Fruit fly (Drosophila melanogaster): Measurements from ENCODE around the gene CG1812.
A peak's percentile ranks its signal among the peaks of the same experiment; 100 is the strongest.

CG1812 gene

DNA sequence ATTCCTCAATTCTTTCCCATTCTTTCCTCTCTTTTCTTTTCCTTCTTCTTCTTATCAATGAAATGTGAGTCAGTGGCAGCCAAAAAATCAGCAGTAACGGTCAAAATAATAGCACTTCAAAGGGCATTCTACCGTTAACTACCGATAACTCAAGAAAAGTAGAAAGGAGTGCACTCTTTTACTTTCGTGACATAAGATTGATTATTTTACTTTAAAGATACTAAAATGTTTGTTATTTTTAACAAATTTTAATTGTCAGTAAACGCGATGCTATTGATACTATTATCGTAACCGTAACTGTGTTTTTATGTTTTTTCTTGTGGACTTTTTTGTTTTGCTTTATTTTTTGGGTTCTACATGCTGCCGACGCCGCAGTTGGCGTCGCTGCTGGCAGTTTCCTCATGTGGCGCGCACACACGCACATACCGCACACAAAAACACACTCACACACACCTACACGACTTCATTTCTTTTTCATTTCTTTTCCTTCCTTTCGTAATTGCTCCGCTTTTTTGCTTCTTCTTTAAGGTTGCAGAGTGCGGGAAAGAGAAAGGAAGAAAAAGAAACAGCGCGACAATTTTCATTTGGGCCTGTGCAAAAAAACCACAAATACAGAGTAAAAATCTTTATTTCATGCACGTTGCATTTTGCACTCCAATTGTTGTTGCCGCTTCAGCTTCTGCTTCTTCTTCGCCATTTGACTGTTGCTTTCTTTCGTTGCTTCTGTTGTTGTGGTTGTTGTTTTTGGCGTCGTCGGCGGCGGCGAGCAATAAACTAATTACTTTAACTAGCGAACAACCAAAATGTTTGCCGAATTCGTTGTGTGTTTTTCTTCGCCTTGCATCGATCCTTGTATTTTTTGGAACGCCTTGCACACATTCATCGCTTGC lies 1.6 kb upstream of the CG1812 start (continued):
- TF ChIP-seq fu2 (GFP tag; optimal IDR thresholded peaks at IDR 0.05) = no peak
- no peak for TF ChIP-seq CG31388 (GFP tag; optimal IDR thresholded peaks at IDR 0.05)
- TF ChIP-seq Meics (GFP tag; optimal IDR thresholded peaks at IDR 0.05) = peak; percentile 10
- TF ChIP-seq CG1602 (GFP tag; optimal IDR thresholded peaks at IDR 0.05) = no peak
- no peak for TF ChIP-seq CG8359 (GFP tag; optimal IDR thresholded peaks at IDR 0.05; ENCODE audit: borderline replicate concordance)
- TF ChIP-seq dati (GFP tag; IDR thresholded peaks at IDR 0.05) = no peak
- no peak for TF ChIP-seq CG32532 (GFP tag; IDR thresholded peaks at IDR 0.05)
- no peak for TF ChIP-seq CG12071 (GFP tag; optimal IDR thresholded peaks at IDR 0.05)
- no peak for TF ChIP-seq odd (GFP tag; optimal IDR thresholded peaks at IDR 0.05)
- TF ChIP-seq pros (GFP tag; optimal IDR thresholded peaks at IDR 0.05) = peak; percentile 55
- TF ChIP-seq al (GFP tag; IDR thresholded peaks at IDR 0.05) = no peak
- TF ChIP-seq E2f1 (GFP tag; IDR thresholded peaks at IDR 0.05) = no peak
- TF ChIP-seq nmo (GFP tag; optimal IDR thresholded peaks at IDR 0.05) = peak; percentile 6
- 0 out of 2 replicates have a peak, but pooled peaks have one; percentile 36 for TF ChIP-seq CG32772 (GFP tag; IDR thresholded peaks at IDR 0.05)
- no peak for TF ChIP-seq fd3F (GFP tag; optimal IDR thresholded peaks at IDR 0.05)
- peak; percentile 19 for TF ChIP-seq Xbp1 (GFP tag; optimal IDR thresholded peaks at IDR 0.05)
- no peak for TF ChIP-seq CG4282 (GFP tag; optimal IDR thresholded peaks at IDR 0.05)
- TF ChIP-seq chinmo (GFP tag; IDR thresholded peaks at IDR 0.05; ENCODE audit: partially characterized antibody) = no peak
- TF ChIP-seq bigmax (GFP tag; optimal IDR thresholded peaks at IDR 0.05) = no peak
- no peak for TF ChIP-seq CG1832 (GFP tag; optimal IDR thresholded peaks at IDR 0.05)
- peak; percentile 5 for TF ChIP-seq Six4 (GFP tag; optimal IDR thresholded peaks at IDR 0.05)
- peak; percentile 46 for TF ChIP-seq CG11504 (tag; optimal IDR thresholded peaks at IDR 0.05)
- TF ChIP-seq CG15011 (GFP tag; optimal IDR thresholded peaks at IDR 0.05) = no peak
- TF ChIP-seq Pdp1 (GFP tag; optimal IDR thresholded peaks at IDR 0.05) = peak in 1 of 2 experiments; percentile 5
- no peak for TF ChIP-seq lov (optimal IDR thresholded peaks at IDR 0.05)
- TF ChIP-seq lov (GFP tag; IDR thresholded peaks at IDR 0.05) = no peak
- no peak for TF ChIP-seq Kr (GFP tag; optimal IDR thresholded peaks at IDR 0.05)
- peak; percentile 2 for TF ChIP-seq CG10267 (tag; optimal IDR thresholded peaks at IDR 0.05)
- no peak for TF ChIP-seq wdn (GFP tag; IDR thresholded peaks at IDR 0.05)
- TF ChIP-seq CG17359 (tag; optimal IDR thresholded peaks at IDR 0.05) = peak; percentile 32
- TF ChIP-seq lab (GFP tag; optimal IDR thresholded peaks at IDR 0.05) = peak; percentile 26
- peak in 1 of 2 experiments; percentile 36 for TF ChIP-seq bsh (GFP tag; optimal IDR thresholded peaks at IDR 0.05)
- TF ChIP-seq CG30403 (GFP tag; optimal IDR thresholded peaks at IDR 0.05) = peak; percentile 33
- TF ChIP-seq fd96Cb (tag; optimal IDR thresholded peaks at IDR 0.05) = peak; percentile 48
- no peak for TF ChIP-seq CG33557 (GFP tag; optimal IDR thresholded peaks at IDR 0.05)
- no peak for TF ChIP-seq CG1529 (GFP tag; optimal IDR thresholded peaks at IDR 0.05)
- no peak for TF ChIP-seq CG17568 (GFP tag; optimal IDR thresholded peaks at IDR 0.05)
- TF ChIP-seq CG2678 (tag; optimal IDR thresholded peaks at IDR 0.05) = peak; percentile 29
- peak; percentile 52 for TF ChIP-seq CG1603 (tag; optimal IDR thresholded peaks at IDR 0.05)
- TF ChIP-seq fru (optimal IDR thresholded peaks at IDR 0.05) = no peak
- TF ChIP-seq Xrp1 (GFP tag; IDR thresholded peaks at IDR 0.05) = peak; percentile 56
- TF ChIP-seq pho (GFP tag; optimal IDR thresholded peaks at IDR 0.05) = no peak
- peak; percentile 59 for TF ChIP-seq CG4360 (GFP tag; IDR thresholded peaks at IDR 0.05)
- TF ChIP-seq CG11696 (GFP tag; IDR thresholded peaks at IDR 0.05) = peak; percentile 90
- no peak for TF ChIP-seq Sin3A (optimal IDR thresholded peaks at IDR 0.05)
- TF ChIP-seq Antp (GFP tag; optimal IDR thresholded peaks at IDR 0.05) = no peak
- TF ChIP-seq wek (GFP tag; optimal IDR thresholded peaks at IDR 0.05) = no peak
- TF ChIP-seq CG9727 (GFP tag; optimal IDR thresholded peaks at IDR 0.05) = peak; percentile 13
- peak; percentile 31; the same call in 1 of the 2 replicates for TF ChIP-seq CG14441 (GFP tag; IDR thresholded peaks at IDR 0.05)
